Fruit fly (Drosophila melanogaster): ENCODE results near the gene Ctps.
A peak's percentile ranks its signal among the peaks of the same experiment; 100 is the strongest.

Ctps gene

DNA sequence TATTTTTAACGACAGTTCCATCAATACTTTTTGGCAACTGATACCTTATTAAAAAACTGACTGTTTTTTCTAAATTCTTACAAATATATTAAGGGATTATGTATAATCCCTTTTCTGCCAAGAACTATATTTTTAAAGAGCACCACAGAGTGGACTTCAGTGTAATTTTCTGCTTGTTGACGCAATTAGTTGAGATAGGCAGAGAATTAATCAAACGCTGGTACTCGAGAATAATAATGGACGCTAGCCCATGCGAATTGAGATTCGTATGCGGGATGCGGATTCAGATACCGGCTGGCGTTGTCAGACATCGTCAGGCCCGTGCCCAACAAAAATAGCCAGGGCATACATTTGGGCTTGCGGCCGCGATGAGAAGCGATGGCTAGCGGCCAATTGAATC is 15.5 kb downstream of the Ctps start, which contains the start of gene CG13458:
TSS of gene CG13458 (plus strand) at position 301 of the 400 bp plus-strand sequence.
- no peak for TF ChIP-seq CG14655 (GFP tag; optimal IDR thresholded peaks at IDR 0.05)
- TF ChIP-seq CG4496 (GFP tag; IDR thresholded peaks at IDR 0.05): 0 out of 3 replicates have a peak, but pooled peaks have one; percentile 16

DNA sequence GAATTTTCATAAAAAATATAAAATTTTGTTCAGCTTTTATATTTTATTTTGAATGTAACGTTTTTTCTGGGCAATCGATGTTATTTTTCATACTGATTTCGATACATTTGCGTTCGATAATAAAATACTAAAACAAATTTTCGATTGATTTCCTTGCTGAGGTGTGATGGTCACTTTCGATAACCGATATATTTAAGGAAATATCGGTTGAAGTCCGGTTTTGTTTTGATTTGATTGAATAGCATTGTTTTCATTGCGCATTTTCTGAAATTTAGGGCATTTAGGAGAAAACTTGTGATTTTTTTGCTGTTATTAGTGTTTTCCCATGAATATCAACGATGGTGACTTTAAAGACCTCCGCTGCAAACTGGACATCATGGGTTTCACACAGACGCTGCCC is 18.8 kb downstream of the Ctps start, which contains the start of gene Cep135:
TSS of gene Cep135 (plus strand) at position 202 of the 400 bp plus-strand sequence.
- TF ChIP-seq CG4496 (GFP tag; IDR thresholded peaks at IDR 0.05) (no peak), D1 (tag; optimal IDR thresholded peaks at IDR 0.05) (peak; percentile 35)

DNA sequence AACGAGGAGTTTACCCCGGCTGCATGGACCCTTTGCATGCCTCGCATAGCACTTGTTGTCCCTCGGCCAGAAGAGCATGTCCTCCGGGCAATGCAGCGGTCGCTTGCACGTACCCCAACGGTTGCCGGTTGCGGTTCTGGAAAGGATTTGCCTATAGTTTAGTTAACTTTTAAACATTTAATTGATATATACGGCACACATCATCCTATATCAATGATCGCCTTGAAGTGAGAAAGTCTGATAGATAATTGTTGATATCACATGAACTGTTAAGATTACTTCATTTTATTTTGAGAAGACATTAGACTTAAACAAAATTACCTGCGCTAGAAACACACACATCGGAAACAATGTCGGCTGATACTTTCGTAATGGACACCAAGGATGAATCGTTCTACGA is 23.6 kb downstream of the Ctps start, which contains the start of gene CG32847:
TSS of gene CG32847 (plus strand) at position 301 of the 400 bp plus-strand sequence.
- TF ChIP-seq gl (tag; optimal IDR thresholded peaks at IDR 0.05) (no peak), Ets98B (GFP tag; IDR thresholded peaks at IDR 0.05) (no peak), CG4496 (GFP tag; IDR thresholded peaks at IDR 0.05) (no peak), rn (GFP tag; IDR thresholded peaks at IDR 0.05) (no peak), Pif1B (GFP tag; optimal IDR thresholded peaks at IDR 0.05) (no peak), CG32121 (GFP tag; IDR thresholded peaks at IDR 0.05) (no peak), CG8301 (tag; optimal IDR thresholded peaks at IDR 0.05) (no peak), Pif1A (GFP tag; optimal IDR thresholded peaks at IDR 0.05) (no peak), CG8159 (tag; optimal IDR thresholded peaks at IDR 0.05) (no peak), CG12605 (GFP tag; IDR thresholded peaks at IDR 0.05) (no peak), EcR (GFP tag; optimal IDR thresholded peaks at IDR 0.05) (no peak), CG34367 (tag; optimal IDR thresholded peaks at IDR 0.05) (no peak), CG15710 (tag; optimal IDR thresholded peaks at IDR 0.05) (no peak), CG14655 (GFP tag; optimal IDR thresholded peaks at IDR 0.05) (no peak), CG10348 (GFP tag; IDR thresholded peaks at IDR 0.05) (no peak), Snoo (tag; optimal IDR thresholded peaks at IDR 0.05) (no peak), CG9948 (tag; optimal IDR thresholded peaks at IDR 0.05) (no peak), fd96Ca (GFP tag; IDR thresholded peaks at IDR 0.05) (no peak), D1 (tag; optimal IDR thresholded peaks at IDR 0.05) (no peak), CG13204 (GFP tag; optimal IDR thresholded peaks at IDR 0.05) (no peak)

DNA sequence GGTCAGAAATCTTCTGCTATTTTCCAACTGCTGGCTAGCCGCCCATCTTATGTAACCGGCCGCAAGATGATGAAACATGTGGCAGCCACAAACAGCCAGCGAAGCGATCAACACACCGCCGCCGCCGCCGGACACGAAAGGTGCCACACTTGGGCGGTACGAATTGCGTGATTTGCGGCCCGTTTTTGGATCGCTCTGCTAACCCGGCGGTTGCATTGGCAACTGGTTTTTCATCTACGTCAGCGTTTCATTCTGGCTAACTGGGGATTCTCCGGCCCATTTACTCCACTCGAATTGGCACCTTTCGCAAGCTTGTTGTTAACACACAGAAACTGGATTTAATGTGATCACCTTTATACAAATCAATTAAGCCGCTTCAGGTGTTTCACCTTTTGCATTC is 26.0 kb downstream of the Ctps start:
- no peak for TF ChIP-seq CG4496 (GFP tag; IDR thresholded peaks at IDR 0.05)
- TF ChIP-seq CG13204 (GFP tag; optimal IDR thresholded peaks at IDR 0.05): peak; percentile 83
- no peak for TF ChIP-seq gl (tag; optimal IDR thresholded peaks at IDR 0.05)
- no peak for TF ChIP-seq CG15710 (tag; optimal IDR thresholded peaks at IDR 0.05)
- no peak for TF ChIP-seq Pif1A (GFP tag; optimal IDR thresholded peaks at IDR 0.05)
- no peak for TF ChIP-seq D1 (tag; optimal IDR thresholded peaks at IDR 0.05)
- peak; percentile 88 for TF ChIP-seq EcR (GFP tag; optimal IDR thresholded peaks at IDR 0.05)

DNA sequence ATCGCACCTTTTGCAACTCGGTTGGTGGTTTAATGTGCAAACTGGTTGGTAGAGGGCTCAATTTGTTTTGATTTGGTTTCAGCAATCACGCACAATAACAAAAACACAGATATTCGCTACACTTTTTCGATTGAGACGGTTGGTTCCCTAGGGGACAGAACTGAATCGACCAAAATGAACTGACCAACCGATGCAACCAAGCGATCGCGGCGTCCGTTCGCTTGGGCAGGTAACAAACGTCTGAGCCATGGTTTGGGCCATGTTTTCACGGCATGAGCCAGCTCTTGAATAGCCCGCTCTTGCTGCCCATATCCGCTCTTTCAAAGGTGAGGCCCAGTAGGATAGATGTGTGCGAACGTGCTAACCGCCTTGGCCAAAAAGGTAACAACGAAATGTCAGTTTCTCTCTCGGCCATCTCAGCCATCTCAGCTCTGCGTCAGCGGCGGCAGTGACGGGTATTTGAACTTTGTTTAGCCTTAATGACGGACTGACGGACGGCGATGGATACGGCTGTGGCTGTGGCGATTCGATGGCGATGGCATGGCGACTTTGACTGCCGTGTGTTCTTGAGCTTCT is 27.5 kb downstream of the Ctps start, which contains the start of gene CG16959:
TSS of gene CG16959 (minus strand) at position 245 of the 576 bp plus-strand sequence.
- no peak for TF ChIP-seq CG34367 (tag; optimal IDR thresholded peaks at IDR 0.05)
- no peak for TF ChIP-seq CG32121 (GFP tag; IDR thresholded peaks at IDR 0.05)
- TF ChIP-seq EcR (GFP tag; optimal IDR thresholded peaks at IDR 0.05): peak; percentile 95
- TF ChIP-seq CG13204 (GFP tag; optimal IDR thresholded peaks at IDR 0.05): peak; percentile 74
- no peak for TF ChIP-seq D1 (tag; optimal IDR thresholded peaks at IDR 0.05)
- TF ChIP-seq gl (tag; optimal IDR thresholded peaks at IDR 0.05): no peak

DNA sequence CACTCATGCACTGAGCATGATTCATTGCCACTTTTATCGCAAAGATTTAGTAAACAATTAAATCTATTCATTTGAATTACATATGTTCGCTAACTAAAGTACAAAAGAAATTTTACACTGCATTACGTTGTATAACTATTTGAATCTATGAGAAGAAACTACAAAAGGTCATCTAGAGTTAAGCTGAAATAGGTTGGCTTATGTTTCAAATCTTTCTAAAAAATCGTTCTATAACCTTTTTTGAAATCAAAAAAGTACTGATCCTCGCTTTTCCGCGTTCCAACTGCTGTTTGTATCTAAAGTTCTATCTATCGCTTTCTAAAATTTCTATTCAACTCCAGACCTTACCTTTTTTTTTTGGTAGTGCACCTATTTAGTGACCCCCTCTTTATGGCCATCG is 28.0 kb downstream of the Ctps start:
- TF ChIP-seq CG8301 (tag; optimal IDR thresholded peaks at IDR 0.05) (peak; percentile 51), Pif1B (GFP tag; optimal IDR thresholded peaks at IDR 0.05) (no peak), CG17806 (tag; optimal IDR thresholded peaks at IDR 0.05) (no peak), CG34367 (tag; optimal IDR thresholded peaks at IDR 0.05) (no peak), CG9948 (tag; optimal IDR thresholded peaks at IDR 0.05) (peak; percentile 30), Snoo (tag; optimal IDR thresholded peaks at IDR 0.05) (no peak), EcR (GFP tag; optimal IDR thresholded peaks at IDR 0.05) (no peak), fd96Ca (GFP tag; IDR thresholded peaks at IDR 0.05) (no peak), CG14655 (GFP tag; optimal IDR thresholded peaks at IDR 0.05) (no peak), CG12605 (GFP tag; IDR thresholded peaks at IDR 0.05) (no peak), gl (tag; optimal IDR thresholded peaks at IDR 0.05) (no peak), CG13204 (GFP tag; optimal IDR thresholded peaks at IDR 0.05) (no peak), CG8159 (tag; optimal IDR thresholded peaks at IDR 0.05) (no peak)

DNA sequence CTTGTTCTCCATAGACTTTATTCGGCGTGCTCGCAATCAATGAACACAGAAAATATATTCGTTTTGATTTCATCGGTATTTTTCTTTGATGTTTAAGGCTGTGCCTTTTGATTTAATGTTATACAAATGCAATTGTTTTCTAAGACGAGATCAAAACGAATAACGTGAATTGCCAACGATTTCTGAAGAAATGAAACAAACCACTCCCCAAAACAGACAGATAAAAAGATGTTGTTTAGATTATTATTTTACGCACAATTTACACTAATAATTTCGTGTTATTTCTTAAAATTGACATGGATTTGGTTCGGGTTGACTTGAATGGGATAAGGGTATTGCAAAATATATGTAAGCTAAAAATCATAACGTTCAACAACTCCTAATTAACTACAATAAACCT is 33.6 kb downstream of the Ctps start, which contains the start of gene CG13457:
TSS of gene CG13457 (minus strand) at position 101 of the 400 bp plus-strand sequence.
- TF ChIP-seq CG17806 (tag; optimal IDR thresholded peaks at IDR 0.05) (no peak), D1 (tag; optimal IDR thresholded peaks at IDR 0.05) (no peak), CG32121 (GFP tag; IDR thresholded peaks at IDR 0.05) (no peak), CG34367 (tag; optimal IDR thresholded peaks at IDR 0.05) (no peak)

Data from whole organism, pupa.